Worm (Caenorhabditis elegans): Measurements from ENCODE around the gene F17C11.11.

F17C11.11 gene

DNA sequence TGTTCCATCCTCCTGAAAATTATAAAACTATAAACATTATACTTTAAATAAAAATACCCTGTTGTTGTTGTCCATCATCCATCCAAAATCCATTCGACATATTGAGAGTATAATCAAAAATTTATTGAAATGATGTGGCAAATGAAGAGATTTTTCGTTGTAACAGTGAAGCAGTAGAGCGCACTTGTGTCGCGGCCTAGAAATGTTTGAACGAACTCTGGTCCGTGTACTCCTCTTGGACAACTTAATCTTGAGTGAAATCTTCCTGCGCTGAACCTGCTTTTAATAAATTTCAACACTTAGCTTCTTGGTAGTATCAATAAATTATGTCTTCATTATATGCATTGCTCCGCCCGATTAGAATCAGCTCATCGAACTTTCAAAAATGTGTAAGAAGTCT lies 44.0 kb downstream of the F17C11.11 start, which contains the start of the genes F32D8.14 and F32D8.5 (continued):
- TF ChIP-seq ceh-27 (GFP tag; optimal IDR thresholded peaks at IDR 0.05) (peak; percentile 84), lag-1 (GFP tag; IDR thresholded peaks at IDR 0.05) (no peak), Y56A3A.18 (GFP tag; IDR thresholded peaks at IDR 0.05) (0 out of 2 replicates have a peak, but pooled peaks have one; percentile 38), aptf-2 (GFP tag; conservative IDR thresholded peaks at IDR 0.05) (0 out of 2 replicates have a peak, but pooled peaks have one; percentile 9), lin-54 (GFP tag; optimal IDR thresholded peaks at IDR 0.05) (peak; percentile 69), ztf-28 (GFP tag; IDR thresholded peaks at IDR 0.05) (peak; percentile 83; the same call in 1 of the 2 replicates), hmg-20 (GFP tag; IDR thresholded peaks at IDR 0.05) (no peak), ztf-25 (GFP tag; IDR thresholded peaks at IDR 0.05) (0 out of 2 replicates have a peak, but pooled peaks have one; percentile 17)

DNA sequence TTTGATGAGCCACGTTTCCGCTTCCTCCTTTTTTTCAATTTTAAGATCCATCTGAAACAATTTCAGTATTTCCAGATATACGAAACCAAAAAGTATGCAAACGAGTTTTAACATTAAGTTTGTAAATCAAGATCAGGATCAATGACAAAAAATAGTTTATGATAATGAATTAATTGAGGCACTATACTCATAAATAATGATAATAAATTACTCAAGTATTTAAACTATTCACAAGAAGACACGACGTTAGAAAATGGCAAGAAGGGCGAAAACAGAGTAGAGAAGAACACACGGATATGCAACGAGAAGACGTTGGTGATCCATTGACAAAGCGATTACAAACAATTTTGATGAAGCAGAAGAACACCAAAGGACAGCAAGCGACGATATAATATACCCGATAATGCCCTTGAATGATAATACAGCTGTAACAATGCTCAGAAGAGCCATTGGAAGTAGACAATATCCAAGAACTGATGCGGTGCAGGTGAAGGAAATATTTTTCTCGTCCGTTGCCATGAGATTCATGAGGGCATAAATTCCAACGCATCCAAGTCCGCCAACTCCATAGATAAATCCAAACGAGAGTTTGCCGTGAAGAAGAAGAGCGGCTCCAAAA lies 45.0 kb downstream of the F17C11.11 start, which contains the start of gene F32D8.4:
Gene F32D8.4 (minus strand): TSS at position 51 of the 619 bp plus-strand sequence.
- TF ChIP-seq die-1 (tag; optimal IDR thresholded peaks at IDR 0.05) (no peak), ceh-100 (GFP tag; IDR thresholded peaks at IDR 0.05) (no peak), F37B4.10 (GFP tag; IDR thresholded peaks at IDR 0.05) (no peak), lin-35 (GFP tag; optimal IDR thresholded peaks at IDR 0.05) (no peak), K11D2.4 (GFP tag; IDR thresholded peaks at IDR 0.05) (no peak), ceh-40 (GFP tag; IDR thresholded peaks at IDR 0.05) (no peak), F22D6.2 (tag; optimal IDR thresholded peaks at IDR 0.05) (no peak), rpc-1 (optimal IDR thresholded peaks at IDR 0.05) (no peak), rpc-1 (tag; optimal IDR thresholded peaks at IDR 0.05) (no peak), attf-3 (GFP tag; conservative IDR thresholded peaks at IDR 0.05) (no peak), ceh-91 (GFP tag; IDR thresholded peaks at IDR 0.05) (no peak), ceh-27 (GFP tag; optimal IDR thresholded peaks at IDR 0.05) (no peak), attf-6 (GFP tag; IDR thresholded peaks at IDR 0.05) (no peak), F10E7.11 (tag; optimal IDR thresholded peaks at IDR 0.05) (no peak), hmg-20 (GFP tag; IDR thresholded peaks at IDR 0.05) (no peak), ztf-18 (tag; optimal IDR thresholded peaks at IDR 0.05) (no peak), tbp1 (GFP tag; optimal IDR thresholded peaks at IDR 0.05) (no peak), lsl-1 (GFP tag; optimal IDR thresholded peaks at IDR 0.05) (no peak), cebp-1 (GFP tag; IDR thresholded peaks at IDR 0.05) (no peak), cebp-1 (tag; optimal IDR thresholded peaks at IDR 0.05) (no peak), Y53F4B.3 (GFP tag; IDR thresholded peaks at IDR 0.05) (no peak)

- TF ChIP-seq Y79H2A.3 (GFP tag; conservative IDR thresholded peaks at IDR 0.05) (no peak), lin-35 (GFP tag; optimal IDR thresholded peaks at IDR 0.05) (peak in 1 of 3 experiments; percentile 36), attf-3 (GFP tag; conservative IDR thresholded peaks at IDR 0.05) (no peak), nhr-120 (GFP tag; IDR thresholded peaks at IDR 0.05) (no peak), F10E7.11 (tag; optimal IDR thresholded peaks at IDR 0.05) (no peak), T07F8.4 (tag; optimal IDR thresholded peaks at IDR 0.05) (no peak), unc-62 (GFP tag; optimal IDR thresholded peaks at IDR 0.05) (no peak), snpc-1.1 (tag; optimal IDR thresholded peaks at IDR 0.05; ENCODE audit: insufficient read depth) (no peak), aptf-3 (GFP tag; IDR thresholded peaks at IDR 0.05) (no peak), B0336.3 (GFP tag; IDR thresholded peaks at IDR 0.05) (0 out of 2 replicates have a peak, but pooled peaks have one; percentile 30), cebp-1 (GFP tag; IDR thresholded peaks at IDR 0.05) (no peak), cebp-1 (tag; optimal IDR thresholded peaks at IDR 0.05) (peak; percentile 38), nhr-80 (tag; optimal IDR thresholded peaks at IDR 0.05) (peak; percentile 22), hrde-1 (tag; optimal IDR thresholded peaks at IDR 0.05; ENCODE audit: borderline replicate concordance) (no peak), hmg-1.2 (GFP tag; IDR thresholded peaks at IDR 0.05) (peak; percentile 96), ztf-26 (tag; optimal IDR thresholded peaks at IDR 0.05) (peak; percentile 10), F33H1.4 (GFP tag; IDR thresholded peaks at IDR 0.05) (no peak), lin-40 (tag; optimal IDR thresholded peaks at IDR 0.05) (peak; percentile 10), dpff-1 (tag; optimal IDR thresholded peaks at IDR 0.05) (no peak), ztf-18 (tag; optimal IDR thresholded peaks at IDR 0.05) (no peak), lsl-1 (GFP tag; optimal IDR thresholded peaks at IDR 0.05) (no peak), unc-130 (GFP tag; optimal IDR thresholded peaks at IDR 0.05) (no peak), ZK185.1 (tag; optimal IDR thresholded peaks at IDR 0.05; ENCODE audit: poor library complexity, severe bottlenecking) (peak; percentile 9), dox-1 (GFP tag; IDR thresholded peaks at IDR 0.05) (no peak), F22D6.2 (tag; optimal IDR thresholded peaks at IDR 0.05) (no peak), let-607 (tag; optimal IDR thresholded peaks at IDR 0.05) (no peak)
Observed at ce11 chrV:10890980-10891379, 47.6 kb downstream of the F17C11.11 start, which contains the start of gene F32D8.12. F32D8.12 (minus strand) TSS chrV:10891027.

Data from whole organism, young adult.